Fruit fly (Drosophila melanogaster) whole organism, embryonic: ENCODE results near the gene Cyp318a1.

Source experiments
- Abd-B ChIP-seq: fragments of 200-800 bp; sonication (Bioruptor generic); optimal IDR thresholded peaks from 2 replicates; lab custom pipeline; 2018; ENCODE audit warnings: missing biosample characterization, mild to moderate bottlenecking, missing genetic modification characterization, moderate library complexity
- Adf1 ChIP-seq: fragments of 200-800 bp; sonication (Bioruptor generic); IDR thresholded peaks from 2 replicates; pipeline ENCODE4 v1.3.6; 2022; ENCODE audit warnings: missing biosample characterization, missing genetic modification characterization
- Aef1 ChIP-seq: fragments of 200-800 bp; sonication (Bioruptor generic); IDR thresholded peaks from 3 replicates; pipeline ENCODE4 v1.3.6; 2022; ENCODE audit warnings: missing biosample characterization, missing genetic modification characterization
- B-H1 ChIP-seq: fragments of 200-800 bp; sonication (Bioruptor generic); IDR thresholded peaks from 3 replicates; pipeline ENCODE4 v1.3.6; 2022; ENCODE audit warnings: missing biosample characterization, missing genetic modification characterization
- CG10267 ChIP-seq: fragments of 200-800 bp; sonication (Bioruptor generic); optimal IDR thresholded peaks from 2 replicates; lab custom pipeline; 2018; ENCODE audit warnings: missing biosample characterization, mild to moderate bottlenecking, missing genetic modification characterization, moderate library complexity
- CG13424 ChIP-seq: fragments of 200-800 bp; sonication (Bioruptor generic); optimal IDR thresholded peaks from 2 replicates; lab custom pipeline; 2019; ENCODE audit warnings: missing biosample characterization, mild to moderate bottlenecking, missing genetic modification characterization, moderate library complexity
- CG15269 ChIP-seq: fragments of 200-800 bp; sonication (Bioruptor generic); optimal IDR thresholded peaks from 2 replicates; lab custom pipeline; 2018; ENCODE audit warnings: missing biosample characterization, mild to moderate bottlenecking, missing genetic modification characterization, moderate library complexity
- CG15514 ChIP-seq: fragments of 200-800 bp; sonication (Bioruptor generic); optimal IDR thresholded peaks from 3 replicates; lab custom pipeline; 2017; ENCODE audit warnings: missing biosample characterization, missing genetic modification characterization, mild to moderate bottlenecking, moderate library complexity, missing genetic modification reagents
- CG18262 ChIP-seq: fragments of 200-800 bp; optimal IDR thresholded peaks from 3 replicates; lab custom pipeline; 2019; ENCODE audit warnings: missing biosample characterization, mild to moderate bottlenecking, missing genetic modification characterization, moderate library complexity
- CG31388 ChIP-seq: fragments of 200-800 bp; sonication (Bioruptor generic); optimal IDR thresholded peaks from 2 replicates; lab custom pipeline; 2016; ENCODE audit warnings: missing biosample characterization, missing genetic modification characterization
- CG3163 ChIP-seq: fragments of 200-800 bp; sonication (Bioruptor generic); optimal IDR thresholded peaks from 3 replicates; lab custom pipeline; 2016; ENCODE audit warnings: missing biosample characterization, missing genetic modification characterization
- CG3995 ChIP-seq: fragments of 200-800 bp; sonication (Bioruptor generic); optimal IDR thresholded peaks from 3 replicates; lab custom pipeline; 2016; ENCODE audit warnings: missing biosample characterization, missing genetic modification characterization
- CG4282 ChIP-seq: fragments of 200-800 bp; sonication (Bioruptor generic); optimal IDR thresholded peaks from 2 replicates; lab custom pipeline; 2016; ENCODE audit warnings: missing biosample characterization, missing genetic modification characterization
- CG4360 ChIP-seq: fragments of 200-800 bp; sonication (Bioruptor generic); IDR thresholded peaks from 2 replicates; pipeline ENCODE4 v1.3.6; 2022; ENCODE audit warnings: missing biosample characterization, missing genetic modification characterization
- CG43689 ChIP-seq: fragments of 200-800 bp; sonication (Bioruptor generic); IDR thresholded peaks from 2 replicates; pipeline ENCODE4 v1.3.6; 2022; ENCODE audit warnings: missing biosample characterization, missing genetic modification characterization
- CG4820 ChIP-seq: fragments of 200-800 bp; sonication (Bioruptor generic); optimal IDR thresholded peaks from 3 replicates; lab custom pipeline; 2016; ENCODE audit warnings: missing biosample characterization, missing genetic modification characterization
- CG6254 ChIP-seq: fragments of 200-800 bp; sonication (Bioruptor generic); optimal IDR thresholded peaks from 3 replicates; lab custom pipeline; 2017; ENCODE audit warnings: mild to moderate bottlenecking, missing biosample characterization, missing genetic modification reagents, missing genetic modification characterization
- CG6854 ChIP-seq: fragments of 200-800 bp; sonication (Bioruptor generic); optimal IDR thresholded peaks from 3 replicates; lab custom pipeline; 2017; ENCODE audit warnings: missing biosample characterization, mild to moderate bottlenecking, missing genetic modification characterization
- CG7928 ChIP-seq: fragments of 200-800 bp; sonication (Bioruptor generic); optimal IDR thresholded peaks from 2 replicates; lab custom pipeline; 2017; ENCODE audit warnings: missing biosample characterization, mild to moderate bottlenecking, missing genetic modification characterization
- CG7987 ChIP-seq: fragments of 200-800 bp; sonication (Bioruptor generic); optimal IDR thresholded peaks from 2 replicates; lab custom pipeline; 2018; ENCODE audit warnings: missing biosample characterization, mild to moderate bottlenecking, missing genetic modification characterization, moderate library complexity
- D19A ChIP-seq: fragments of 200-800 bp; optimal IDR thresholded peaks from 3 replicates; lab custom pipeline; 2019; ENCODE audit warnings: missing biosample characterization, mild to moderate bottlenecking, missing genetic modification characterization, moderate library complexity
- D19B ChIP-seq: fragments of 200-800 bp; sonication (Bioruptor generic); optimal IDR thresholded peaks from 2 replicates; lab custom pipeline; 2017; ENCODE audit warnings: missing biosample characterization, mild to moderate bottlenecking, missing genetic modification characterization
- Dll ChIP-seq: fragments of 200-800 bp; sonication (Bioruptor generic); IDR thresholded peaks from 4 replicates; pipeline ENCODE4 v1.3.6; 2022; ENCODE audit warnings: missing biosample characterization, missing genetic modification characterization; ENCODE audit not compliant: partially characterized antibody
- Dref ChIP-seq: fragments of 200-800 bp; sonication (Bioruptor generic); IDR thresholded peaks from 2 replicates; pipeline ENCODE4 v1.3.6; 2022; ENCODE audit warnings: missing biosample characterization, missing genetic modification characterization
- Ets65A ChIP-seq: fragments of 200-800 bp; sonication (Bioruptor generic); peaks from one replicate; lab custom pipeline; 2016; ENCODE audit warnings: missing biosample characterization, missing genetic modification characterization
- GATAe ChIP-seq: fragments of 200-800 bp; sonication (Bioruptor generic); conservative IDR thresholded peaks from 2 replicates; pipeline ENCODE4 v1.3.6; 2022; ENCODE audit warnings: missing biosample characterization, missing genetic modification characterization
- H15 ChIP-seq: fragments of 200-800 bp; sonication (Bioruptor generic); IDR thresholded peaks from 3 replicates; pipeline ENCODE4 v1.3.6; 2022; ENCODE audit warnings: missing biosample characterization, missing genetic modification characterization
- NFAT ChIP-seq: fragments of 200-800 bp; sonication (Bioruptor generic); IDR thresholded peaks from 2 replicates; pipeline ENCODE4 v1.3.6; 2022; ENCODE audit warnings: missing biosample characterization, missing genetic modification characterization
- Oli ChIP-seq: fragments of 200-800 bp; sonication (Bioruptor generic); optimal IDR thresholded peaks from 2 replicates; lab custom pipeline; 2018; ENCODE audit warnings: missing biosample characterization, mild to moderate bottlenecking, missing genetic modification characterization, moderate library complexity
- PHDP ChIP-seq: fragments of 200-800 bp; sonication (Bioruptor generic); optimal IDR thresholded peaks from 3 replicates; lab custom pipeline; 2018; ENCODE audit warnings: missing biosample characterization, mild to moderate bottlenecking, missing genetic modification characterization, moderate library complexity
- Pdp1 ChIP-seq, 2 experiments: fragments of 200-800 bp; sonication (Bioruptor generic); optimal IDR thresholded peaks; 3 replicates each; lab custom pipeline; 2016; ENCODE audit warnings: missing biosample characterization in 2 of 2, missing genetic modification characterization in 2 of 2, mild to moderate bottlenecking in 1 of 2, moderate library complexity in 1 of 2
- Ptx1 ChIP-seq: fragments of 200-800 bp; sonication (Bioruptor generic); IDR thresholded peaks from 2 replicates; pipeline ENCODE4 v1.3.6; 2022; ENCODE audit warnings: missing biosample characterization, missing genetic modification characterization
- Rfx ChIP-seq: fragments of 200-800 bp; sonication (Bioruptor generic); IDR thresholded peaks from 2 replicates; pipeline ENCODE4 v1.3.6; 2022; ENCODE audit warnings: missing biosample characterization, missing genetic modification characterization
- bbx ChIP-seq: fragments of 200-800 bp; sonication (Bioruptor generic); IDR thresholded peaks from 2 replicates; pipeline ENCODE4 v1.3.6; 2022; ENCODE audit warnings: missing biosample characterization, missing genetic modification characterization; ENCODE audit not compliant: partially characterized antibody
- bsh ChIP-seq, 2 experiments: fragments of 200-800 bp; sonication (Bioruptor generic); optimal IDR thresholded peaks; 2 replicates each; lab custom pipeline; 2017 to 2018; ENCODE audit warnings: mild to moderate bottlenecking in 2 of 2, missing biosample characterization in 2 of 2, missing genetic modification characterization in 2 of 2, moderate library complexity in 1 of 2
- crol ChIP-seq: fragments of 200-800 bp; sonication (Bioruptor generic); IDR thresholded peaks from 2 replicates; pipeline ENCODE4 v1.3.6; 2022; ENCODE audit warnings: missing biosample characterization, missing genetic modification characterization
- hb ChIP-seq: fragments of 200-800 bp; sonication (Bioruptor generic); IDR thresholded peaks from 3 replicates; pipeline ENCODE4 v1.3.6; 2022; ENCODE audit warnings: missing biosample characterization, missing genetic modification characterization; ENCODE audit not compliant: partially characterized antibody
- kay ChIP-seq: fragments of 200-800 bp; sonication (Bioruptor generic); optimal IDR thresholded peaks from 2 replicates; lab custom pipeline; 2016; ENCODE audit warnings: missing biosample characterization, missing genetic modification characterization
- nom ChIP-seq: fragments of 200-800 bp; sonication (Bioruptor generic); optimal IDR thresholded peaks from 2 replicates; lab custom pipeline; 2017; ENCODE audit warnings: missing biosample characterization, missing genetic modification characterization, mild to moderate bottlenecking, moderate library complexity, missing genetic modification reagents
- pum ChIP-seq: fragments of 200-800 bp; sonication (Bioruptor generic); optimal IDR thresholded peaks from 2 replicates; lab custom pipeline; 2016; ENCODE audit warnings: missing biosample characterization, missing genetic modification characterization
- row ChIP-seq: fragments of 200-800 bp; sonication (Bioruptor generic); IDR thresholded peaks from 3 replicates; pipeline ENCODE4 v1.3.6; 2022; ENCODE audit warnings: missing biosample characterization, missing genetic modification characterization
- salm ChIP-seq: fragments of 200-800 bp; sonication (Bioruptor generic); optimal IDR thresholded peaks from 2 replicates; lab custom pipeline; 2018; ENCODE audit warnings: missing biosample characterization, mild to moderate bottlenecking, missing genetic modification characterization
- schlank ChIP-seq: fragments of 200-800 bp; sonication (Bioruptor generic); optimal IDR thresholded peaks from 2 replicates; lab custom pipeline; 2018; ENCODE audit warnings: missing biosample characterization, mild to moderate bottlenecking, missing genetic modification characterization
- seq ChIP-seq: fragments of 200-800 bp; sonication (Bioruptor generic); IDR thresholded peaks from 2 replicates; pipeline ENCODE4 v1.3.6; 2022; ENCODE audit warnings: missing biosample characterization, missing genetic modification characterization
- sug ChIP-seq: fragments of 200-800 bp; optimal IDR thresholded peaks from 2 replicates; lab custom pipeline; 2019; ENCODE audit warnings: missing biosample characterization, mild to moderate bottlenecking, missing genetic modification characterization, moderate library complexity
- tgo ChIP-seq: fragments of 200-800 bp; sonication (Bioruptor generic); IDR thresholded peaks from 3 replicates; pipeline ENCODE4 v1.3.6; 2022; ENCODE audit warnings: missing biosample characterization, missing genetic modification characterization
- unc-4 ChIP-seq: fragments of 200-800 bp; sonication (Bioruptor generic); IDR thresholded peaks from 2 replicates; pipeline ENCODE4 v1.3.6; 2022; ENCODE audit warnings: missing biosample characterization, missing genetic modification characterization; ENCODE audit not compliant: partially characterized antibody
- wor ChIP-seq: fragments of 200-800 bp; sonication (Bioruptor generic); IDR thresholded peaks from 2 replicates; pipeline ENCODE4 v1.3.6; 2022; ENCODE audit warnings: missing biosample characterization, missing genetic modification characterization
- zfh1 ChIP-seq: fragments of 200-800 bp; sonication (Bioruptor generic); IDR thresholded peaks from 3 replicates; pipeline ENCODE4 v1.3.6; 2022; ENCODE audit warnings: missing biosample characterization, missing genetic modification characterization

Cyp318a1 gene

DNA sequence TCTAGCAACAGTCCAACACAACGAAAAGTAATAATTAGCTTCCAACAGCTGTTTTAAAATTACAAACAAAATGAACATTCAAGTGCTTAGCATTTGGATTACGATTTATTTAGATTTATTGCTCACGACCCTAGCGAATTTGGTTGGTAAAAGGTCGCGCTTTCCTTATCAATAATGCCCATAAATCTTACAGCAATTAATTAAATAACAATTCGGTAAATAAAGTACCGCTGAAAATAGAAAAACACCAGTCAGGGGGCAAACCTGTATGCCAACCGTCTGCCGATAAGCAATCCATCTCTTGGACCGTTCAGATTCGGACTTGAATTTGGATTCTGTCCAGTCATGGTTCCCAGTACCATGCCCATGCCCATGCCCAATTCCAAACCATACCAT lies 19.3 kb upstream of the Cyp318a1 start:
- no peak for TF ChIP-seq CG10267 (tag; lab: Kevin White, UChicago)
- peak; percentile 29 for TF ChIP-seq nom

DNA sequence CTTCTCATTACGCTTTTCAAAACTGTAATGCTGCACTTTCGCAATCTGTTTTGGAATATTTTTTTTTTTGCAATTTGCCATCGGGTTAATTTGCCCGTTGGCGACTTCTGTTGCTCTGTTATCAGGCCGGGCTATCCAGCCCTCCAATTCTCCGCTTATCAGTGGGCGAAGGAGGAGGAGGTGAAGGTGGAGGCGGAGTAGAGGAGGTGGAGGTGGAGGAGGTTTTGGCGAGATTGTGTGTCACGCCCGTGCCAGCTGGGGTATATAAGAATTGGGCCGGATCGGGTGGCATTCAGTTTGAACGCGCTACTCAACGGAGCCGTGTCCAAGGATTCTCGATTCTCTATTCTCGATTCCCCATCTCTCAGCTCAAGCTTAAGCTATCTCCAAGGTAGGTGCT lies 18.3 kb upstream of the Cyp318a1 start:
- peak; percentile 78 for TF ChIP-seq crol (GFP tag; lab: Robert Waterston, UW)
- TF ChIP-seq Abd-B (GFP tag; lab: Kevin White, UChicago) = no peak
- TF ChIP-seq CG3163 (GFP tag; lab: Kevin White, UChicago) = no peak
- TF ChIP-seq salm (tag; lab: Kevin White, UChicago) = no peak
- no peak for TF ChIP-seq CG31388 (GFP tag; lab: Kevin White, UChicago)
- no peak for TF ChIP-seq Aef1 (GFP tag; lab: Robert Waterston, UW)
- no peak for TF ChIP-seq kay (GFP tag; lab: Kevin White, UChicago)
- no peak for TF ChIP-seq CG6854 (GFP tag; lab: Kevin White, UChicago)
- no peak for TF ChIP-seq CG15514
- TF ChIP-seq CG7987 (GFP tag; lab: Kevin White, UChicago) = peak; percentile 20
- TF ChIP-seq GATAe (GFP tag; lab: Robert Waterston, UW) = peak; percentile 78
- TF ChIP-seq CG15269 (tag; lab: Kevin White, UChicago) = no peak
- no peak for TF ChIP-seq pum (GFP tag; lab: Kevin White, UChicago)
- TF ChIP-seq Ets65A (GFP tag; lab: Kevin White, UChicago) = peak; percentile 42
- TF ChIP-seq NFAT = 0 out of 2 replicates have a peak, but pooled peaks have one; percentile 10
- no peak for TF ChIP-seq CG4360 (GFP tag; lab: Robert Waterston, UW)
- TF ChIP-seq Rfx (GFP tag; lab: Robert Waterston, UW) = no peak; the same call in 1 of the 2 replicates
- TF ChIP-seq H15 (GFP tag; lab: Robert Waterston, UW) = no peak
- no peak for TF ChIP-seq unc-4 (GFP tag; lab: Robert Waterston, UW)
- TF ChIP-seq D19B = no peak
- no peak for TF ChIP-seq wor (GFP tag; lab: Robert Waterston, UW)
- TF ChIP-seq B-H1 = no peak
- TF ChIP-seq Adf1 (GFP tag; lab: Robert Waterston, UW) = no peak
- no peak for TF ChIP-seq CG43689 (GFP tag; lab: Robert Waterston, UW)
- no peak for TF ChIP-seq schlank (tag; lab: Kevin White, UChicago)
- TF ChIP-seq seq (GFP tag; lab: Robert Waterston, UW) = no peak
- TF ChIP-seq CG7928 (GFP tag; lab: Kevin White, UChicago) = no peak
- TF ChIP-seq bsh (GFP tag; optimal IDR thresholded peaks at IDR 0.05; lab: Kevin White, UChicago) = no peak
- TF ChIP-seq Dll = no peak
- TF ChIP-seq CG3995 = no peak

DNA sequence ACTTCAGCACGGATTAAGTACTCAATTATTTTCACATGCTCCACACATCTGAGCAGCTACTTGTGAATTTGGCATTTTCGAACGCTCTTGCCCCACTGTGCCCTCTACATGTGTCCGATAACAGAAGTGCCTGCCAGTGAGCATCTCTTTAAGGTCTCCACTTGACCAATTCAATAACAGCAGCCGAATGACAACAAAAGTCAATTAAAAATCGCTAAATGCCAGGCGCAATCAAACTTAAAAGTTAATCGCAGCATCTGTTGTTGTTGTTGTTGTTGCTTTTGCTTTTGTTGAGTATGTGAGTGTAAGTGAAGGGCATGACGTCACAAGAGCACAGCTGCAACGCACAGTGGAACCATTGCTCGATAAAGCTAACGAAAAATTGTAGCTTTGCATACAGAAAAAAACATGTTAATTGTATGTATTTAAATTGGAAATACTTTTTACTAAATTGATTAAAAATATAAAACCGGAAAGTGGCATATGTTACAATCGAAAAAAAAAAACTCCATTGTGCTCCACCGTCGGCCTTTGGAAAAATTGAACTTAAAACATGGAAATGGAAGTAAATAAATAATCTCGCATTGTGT lies 17.5 kb upstream of the Cyp318a1 start:
- TF ChIP-seq D19A (peak; percentile 10), sug (tag; lab: Kevin White, UChicago) (peak; percentile 18), CG18262 (tag; lab: Kevin White, UChicago) (peak; percentile 46), hb (GFP tag; lab: Robert Waterston, UW) (no peak), row (GFP tag; lab: Robert Waterston, UW) (peak; percentile 69), CG4820 (GFP tag; lab: Kevin White, UChicago) (no peak), CG4282 (GFP tag; lab: Kevin White, UChicago) (peak; percentile 12), CG4360 (GFP tag; lab: Robert Waterston, UW) (peak; percentile 81), PHDP (peak; percentile 37), zfh1 (GFP tag; lab: Robert Waterston, UW) (peak; percentile 51; the same call in 2 of the 3 replicates), Dref (GFP tag; lab: Robert Waterston, UW) (no peak), CG6254 (peak; percentile 2), CG13424 (peak; percentile 28), Oli (tag; lab: Kevin White, UChicago) (peak; percentile 17), tgo (GFP tag; lab: Robert Waterston, UW) (peak; percentile 20; the same call in 1 of the 3 replicates), Pdp1 (GFP tag; optimal IDR thresholded peaks at IDR 0.05; lab: Kevin White, UChicago) (peak in 1 of 2 experiments; percentile 27), Ptx1 (GFP tag; lab: Robert Waterston, UW) (peak; percentile 41; the same call in 1 of the 2 replicates), bbx (GFP tag; lab: Robert Waterston, UW) (0 out of 2 replicates have a peak, but pooled peaks have one; percentile 7)
